Fruit fly (Drosophila melanogaster) whole organism, wandering third instar larva: ENCODE results near the gene CG31262.

Experiments
- CG32264 ChIP-seq: fragments of 200-800 bp; sonication (Bioruptor generic); optimal IDR thresholded peaks from 2 replicates; lab custom pipeline; 2016; ENCODE audit warnings: missing biosample characterization, missing genetic modification characterization
- CG9705 ChIP-seq: fragments of 200-800 bp; sonication (Bioruptor generic); optimal IDR thresholded peaks from 2 replicates; lab custom pipeline; 2018; ENCODE audit warnings: missing biosample characterization, mild to moderate bottlenecking, missing genetic modification characterization
- CrebA ChIP-seq: fragments of 200-800 bp; sonication (Bioruptor generic); optimal IDR thresholded peaks from 2 replicates; lab custom pipeline; 2016; ENCODE audit warnings: missing biosample characterization, mild to moderate bottlenecking, missing genetic modification characterization, borderline replicate concordance
- Dfd ChIP-seq: fragments of >200 bp; optimal IDR thresholded peaks from 2 replicates; lab custom pipeline; 2017; ENCODE audit warnings: missing biosample characterization, missing genetic modification characterization
- Dif ChIP-seq: fragments of 200-275, 200-300 bp; sonication (Bioruptor generic); optimal IDR thresholded peaks from 2 replicates; lab custom pipeline; 2018; ENCODE audit warnings: missing biosample characterization, missing genetic modification characterization; ENCODE audit not compliant: partially characterized antibody
- GATAd ChIP-seq: sonication (Bioruptor generic); optimal IDR thresholded peaks from 2 replicates; lab custom pipeline; 2016; ENCODE audit warnings: missing biosample characterization, missing genetic modification characterization
- HLH106 ChIP-seq: fragments of 200-800 bp; optimal IDR thresholded peaks from 3 replicates; lab custom pipeline; 2019; ENCODE audit warnings: missing biosample characterization, mild to moderate bottlenecking, missing genetic modification characterization, moderate library complexity
- Hnf4 ChIP-seq: fragments of 200-800 bp; sonication (Bioruptor generic); optimal IDR thresholded peaks from 2 replicates; lab custom pipeline; 2016; ENCODE audit warnings: missing biosample characterization, mild to moderate bottlenecking, missing genetic modification characterization
- Hr78 ChIP-seq: fragments of >200 bp; optimal IDR thresholded peaks from 2 replicates; lab custom pipeline; 2017; ENCODE audit warnings: missing biosample characterization, missing genetic modification characterization
- Hr83 ChIP-seq: fragments of 200-300 bp; sonication (Bioruptor generic); optimal IDR thresholded peaks from 2 replicates; lab custom pipeline; 2016; ENCODE audit warnings: missing biosample characterization, mild to moderate bottlenecking, missing genetic modification characterization, moderate library complexity; ENCODE audit not compliant: poor library complexity, severe bottlenecking
- Jra ChIP-seq: sonication (Bioruptor generic); optimal IDR thresholded peaks from 2 replicates; lab custom pipeline; 2016; ENCODE audit warnings: missing biosample characterization, missing genetic modification characterization
- Mio ChIP-seq: sonication (Bioruptor generic); optimal IDR thresholded peaks from 2 replicates; lab custom pipeline; 2016; ENCODE audit warnings: missing biosample characterization, missing genetic modification characterization
- Myc ChIP-seq: fragments of >200 bp; optimal IDR thresholded peaks from 2 replicates; lab custom pipeline; 2017
- OdsH ChIP-seq: fragments of 200-800 bp; sonication (Bioruptor generic); optimal IDR thresholded peaks from 2 replicates; lab custom pipeline; 2016; ENCODE audit warnings: missing biosample characterization, mild to moderate bottlenecking, missing genetic modification characterization
- Rel ChIP-seq, 2 experiments: fragments of 200-800 bp; sonication (Bioruptor generic) in 1 of 2; optimal IDR thresholded peaks; 2 replicates in 1 of 2; 3 replicates in 1 of 2; lab custom pipeline; 2016 to 2019; ENCODE audit warnings: mild to moderate bottlenecking in 2 of 2, missing biosample characterization in 2 of 2, missing genetic modification characterization in 2 of 2, moderate library complexity in 1 of 2
- Sp1 ChIP-seq: fragments of 200-800 bp; sonication (Bioruptor generic); optimal IDR thresholded peaks from 3 replicates; lab custom pipeline; 2019; ENCODE audit warnings: missing biosample characterization, mild to moderate bottlenecking, missing genetic modification characterization, moderate library complexity
- Vsx2 ChIP-seq: fragments of 200-300, 225-300 bp; sonication (Bioruptor generic); optimal IDR thresholded peaks from 2 replicates; lab custom pipeline; 2018; ENCODE audit warnings: missing biosample characterization, missing genetic modification characterization; ENCODE audit not compliant: partially characterized antibody
- br ChIP-seq: fragments of 200-800 bp; sonication (Bioruptor generic); optimal IDR thresholded peaks from 2 replicates; lab custom pipeline; 2016; ENCODE audit warnings: missing biosample characterization, missing genetic modification characterization
- brk ChIP-seq: fragments of 200-800 bp; sonication (Bioruptor generic); optimal IDR thresholded peaks from 2 replicates; lab custom pipeline; 2016; ENCODE audit warnings: missing biosample characterization, mild to moderate bottlenecking, missing genetic modification characterization
- dl ChIP-seq, 2 experiments: fragments of 175-275, 200-275 bp in 1 of 2; fragments of 200-275 bp in 1 of 2; sonication (Bioruptor generic); optimal IDR thresholded peaks; lab custom pipeline; 2018; ENCODE audit warnings: mild to moderate bottlenecking in 2 of 2, missing biosample characterization in 2 of 2, missing genetic modification characterization in 2 of 2, moderate library complexity in 2 of 2; ENCODE audit not compliant: partially characterized antibody in 2 of 2, insufficient read depth in 1 of 2
- dmrt93B ChIP-seq: fragments of 200-800 bp; sonication (Bioruptor generic); optimal IDR thresholded peaks from 2 replicates; lab custom pipeline; 2018; ENCODE audit warnings: missing biosample characterization, mild to moderate bottlenecking, missing genetic modification characterization
- dsf ChIP-seq: sonication (Bioruptor generic); optimal IDR thresholded peaks from 2 replicates; lab custom pipeline; 2016; ENCODE audit warnings: missing biosample characterization, missing genetic modification characterization, borderline replicate concordance
- foxo ChIP-seq, 2 experiments: fragments of 200-800 bp; sonication (Bioruptor generic); optimal IDR thresholded peaks; 2 replicates in 1 of 2; 3 replicates in 1 of 2; lab custom pipeline; 2016 to 2017; ENCODE audit warnings: missing biosample characterization in 2 of 2, missing genetic modification characterization in 2 of 2
- fru ChIP-seq: fragments of 200-800 bp; sonication (Bioruptor generic); optimal IDR thresholded peaks from 3 replicates; lab custom pipeline; 2016; ENCODE audit warnings: missing biosample characterization, mild to moderate bottlenecking, missing genetic modification characterization
- h ChIP-seq: fragments of 200-800 bp; sonication (Bioruptor generic); optimal IDR thresholded peaks from 3 replicates; lab custom pipeline; 2016; ENCODE audit warnings: missing biosample characterization, mild to moderate bottlenecking, missing genetic modification characterization
- jim ChIP-seq: fragments of 175-275, 200-325 bp; sonication (Bioruptor generic); optimal IDR thresholded peaks from 2 replicates; lab custom pipeline; 2016; ENCODE audit warnings: missing biosample characterization, mild to moderate bottlenecking, missing genetic modification characterization
- lola ChIP-seq: fragments of >200 bp; optimal IDR thresholded peaks from 2 replicates; lab custom pipeline; 2017; ENCODE audit warnings: missing biosample characterization, missing genetic modification characterization
- pan ChIP-seq: fragments of >200 bp; optimal IDR thresholded peaks from 2 replicates; lab custom pipeline; 2017
- psq ChIP-seq: fragments of 200-800 bp; sonication (Bioruptor generic); optimal IDR thresholded peaks from 3 replicates; lab custom pipeline; 2017; ENCODE audit warnings: missing biosample characterization, mild to moderate bottlenecking, missing genetic modification characterization, moderate library complexity
- rgr ChIP-seq: fragments of 200-800 bp; sonication (Bioruptor generic); optimal IDR thresholded peaks from 3 replicates; lab custom pipeline; 2016; ENCODE audit warnings: missing biosample characterization, mild to moderate bottlenecking, missing genetic modification characterization
- tai ChIP-seq: sonication (Bioruptor generic); optimal IDR thresholded peaks from 2 replicates; lab custom pipeline; 2016; ENCODE audit warnings: missing biosample characterization, missing genetic modification characterization
- usp ChIP-seq: fragments of >200 bp; optimal IDR thresholded peaks from 2 replicates; lab custom pipeline; 2017; ENCODE audit warnings: missing biosample characterization, missing genetic modification characterization
- woc ChIP-seq: sonication (Bioruptor generic); optimal IDR thresholded peaks from 2 replicates; lab custom pipeline; 2016; ENCODE audit warnings: missing biosample characterization, mild to moderate bottlenecking, missing genetic modification characterization

The CG31262 gene

dm6 chr3R:17222974-17223373 is at the start of gene CG31262:
Gene CG31262, minus strand, starts transcription at chr3R:17223074.
- TF ChIP-seq h (GFP tag; lab: Kevin White, UChicago) (no peak), CrebA (GFP tag; lab: Kevin White, UChicago) (no peak), Hr83 (GFP tag; lab: Kevin White, UChicago) (no peak), Dfd (GFP tag; lab: Kevin White, UChicago) (no peak), lola (GFP tag; lab: Kevin White, UChicago) (no peak), Hnf4 (GFP tag; lab: Kevin White, UChicago) (no peak), CG32264 (no peak), Sp1 (no peak), Jra (no peak), Hr78 (GFP tag; lab: Kevin White, UChicago) (no peak), dl (GFP tag; optimal IDR thresholded peaks at IDR 0.05; lab: Kevin White, UChicago; ENCODE audit: insufficient read depth in 1 of 2, partially characterized antibody in 2 of 2) (no peak), pan (no peak), Myc (no peak), CG9705 (GFP tag; lab: Kevin White, UChicago) (no peak), psq (GFP tag; lab: Kevin White, UChicago) (no peak), brk (GFP tag; lab: Kevin White, UChicago) (no peak), Vsx2 (no peak), Dif (GFP tag; lab: Kevin White, UChicago) (no peak), Rel (GFP tag; optimal IDR thresholded peaks at IDR 0.05; lab: Kevin White, UChicago) (no peak), Rel (tag; optimal IDR thresholded peaks at IDR 0.05; lab: Kevin White, UChicago) (no peak), dmrt93B (GFP tag; lab: Kevin White, UChicago) (no peak)

DNA sequence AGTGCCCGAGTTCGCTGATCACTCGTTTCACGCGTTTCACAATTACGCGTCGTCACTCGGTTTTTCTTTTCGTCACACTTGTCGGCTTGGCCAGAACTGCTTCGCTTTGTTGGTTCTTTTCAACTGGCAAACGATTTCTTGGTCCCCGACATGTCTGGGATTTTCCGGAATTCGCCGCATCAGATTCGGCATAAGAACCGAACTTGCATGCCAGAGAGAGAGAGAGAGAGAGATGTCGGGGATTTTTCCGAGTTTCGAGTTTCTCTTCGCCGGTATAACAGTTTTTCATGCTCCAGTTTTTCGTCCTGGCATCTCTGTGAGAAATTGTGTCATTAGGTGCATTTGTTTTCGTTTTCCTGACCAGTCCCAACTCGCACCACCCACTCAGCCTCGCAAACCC is 42.1 kb upstream of the CG31262 start, which contains the start of the genes beat-IIb and CG44257:
beat-IIb (minus strand) TSS at position 101 of the 400 bp plus-strand sequence.
CG44257 (plus strand) TSS at position 330 of the 400 bp plus-strand sequence.
- TF ChIP-seq HLH106 (tag; lab: Kevin White, UChicago) (no peak), br (GFP tag; lab: Kevin White, UChicago) (no peak), CG32264 (no peak), rgr (GFP tag; lab: Kevin White, UChicago) (no peak), foxo (GFP tag; optimal IDR thresholded peaks at IDR 0.05; lab: Kevin White, UChicago) (no peak), usp (GFP tag; lab: Kevin White, UChicago) (no peak), Sp1 (no peak), Mio (GFP tag; lab: Kevin White, UChicago) (no peak), tai (GFP tag; lab: Kevin White, UChicago) (no peak), h (GFP tag; lab: Kevin White, UChicago) (no peak), brk (GFP tag; lab: Kevin White, UChicago) (no peak), Hr83 (GFP tag; lab: Kevin White, UChicago) (no peak), dl (GFP tag; optimal IDR thresholded peaks at IDR 0.05; lab: Kevin White, UChicago; ENCODE audit: insufficient read depth in 1 of 2, partially characterized antibody in 2 of 2) (no peak), woc (GFP tag; lab: Kevin White, UChicago) (no peak)

dm6 chr3R:17254029-17254428 is 31.2 kb upstream of the CG31262 start, which contains the start of gene CG44259:
Gene CG44259, minus strand, starts transcription at chr3R:17254129.
- no peak for TF ChIP-seq Hr78 (GFP tag; lab: Kevin White, UChicago)
- TF ChIP-seq HLH106 (tag; lab: Kevin White, UChicago): no peak
- TF ChIP-seq fru (GFP tag; lab: Kevin White, UChicago): no peak
- no peak for TF ChIP-seq psq (GFP tag; lab: Kevin White, UChicago)
- no peak for TF ChIP-seq GATAd (GFP tag; lab: Kevin White, UChicago)

DNA sequence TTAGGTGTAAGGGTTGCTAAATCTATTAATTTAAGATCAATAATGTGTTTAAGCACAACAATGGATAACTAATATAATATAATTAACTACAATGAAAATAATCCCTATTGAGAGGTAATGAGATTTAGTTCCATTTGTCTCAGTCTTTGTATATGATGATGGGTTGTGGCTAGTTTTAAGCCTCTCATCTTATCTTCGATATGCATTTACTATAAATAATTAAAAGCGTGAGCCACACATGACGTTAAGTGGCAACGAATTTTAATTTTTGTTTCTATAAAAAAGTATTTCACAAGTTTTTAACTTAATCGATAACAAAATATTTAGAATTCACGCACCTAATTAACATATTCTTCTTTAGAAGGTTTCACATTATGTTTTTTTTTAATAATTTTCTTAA is 28.4 kb upstream of the CG31262 start:
- no peak for TF ChIP-seq br (GFP tag; lab: Kevin White, UChicago)
- TF ChIP-seq, all 38 proteins: peak for 0

dm6 chr3R:17249233-17249632 is 26.4 kb upstream of the CG31262 start:
- TF ChIP-seq Hr83 (GFP tag; lab: Kevin White, UChicago): no peak
- no peak for TF ChIP-seq Mio (GFP tag; lab: Kevin White, UChicago)
- no peak for TF ChIP-seq GATAd (GFP tag; lab: Kevin White, UChicago)
- TF ChIP-seq OdsH (GFP tag; lab: Kevin White, UChicago): no peak
- no peak for TF ChIP-seq fru (GFP tag; lab: Kevin White, UChicago)
- TF ChIP-seq Sp1: no peak
- no peak for TF ChIP-seq Rel (GFP tag; optimal IDR thresholded peaks at IDR 0.05; lab: Kevin White, UChicago)
- no peak for TF ChIP-seq Rel (tag; optimal IDR thresholded peaks at IDR 0.05; lab: Kevin White, UChicago)
- no peak for TF ChIP-seq woc (GFP tag; lab: Kevin White, UChicago)
- TF ChIP-seq dsf (GFP tag; lab: Kevin White, UChicago): no peak
- TF ChIP-seq jim (GFP tag; lab: Kevin White, UChicago): no peak
- TF ChIP-seq tai (GFP tag; lab: Kevin White, UChicago): no peak
- TF ChIP-seq dmrt93B (GFP tag; lab: Kevin White, UChicago): no peak
- no peak for TF ChIP-seq CrebA (GFP tag; lab: Kevin White, UChicago)
- TF ChIP-seq rgr (GFP tag; lab: Kevin White, UChicago): no peak
- no peak for TF ChIP-seq br (GFP tag; lab: Kevin White, UChicago)
